Worm (Caenorhabditis elegans) whole organism, young adult: Measurements from ENCODE around the gene tceb-3.

Experiments used
- B0336.3 ChIP-seq: fragments of 200-800 bp; sonication (Bioruptor generic); IDR thresholded peaks from 2 replicates; pipeline ENCODE4 v1.3.6; 2022; ENCODE audit warnings: missing genetic modification characterization, missing compliant biosample characterization
- F33H1.4 ChIP-seq: fragments of 200-800 bp; sonication (Bioruptor generic); IDR thresholded peaks from 2 replicates; pipeline ENCODE4 v1.3.6; 2022; ENCODE audit warnings: missing genetic modification reagents, missing genetic modification characterization, missing compliant biosample characterization
- F37B4.10 ChIP-seq: fragments of 200-800 bp; sonication (Bioruptor generic); IDR thresholded peaks from 2 replicates; pipeline ENCODE4 v1.3.6; 2022; ENCODE audit warnings: missing genetic modification characterization, missing compliant biosample characterization
- F52B5.7 ChIP-seq: sonication (generic microtip); optimal IDR thresholded peaks from 2 replicates; lab custom pipeline; 2016; ENCODE audit warnings: mild to moderate bottlenecking, missing genetic modification characterization, missing compliant biosample characterization
- F55B11.4 ChIP-seq: sonication (generic microtip); optimal IDR thresholded peaks from 2 replicates; lab custom pipeline; 2016; ENCODE audit warnings: missing compliant biosample characterization, missing genetic modification characterization, borderline replicate concordance; ENCODE audit not compliant: insufficient read depth
- F57A8.1 ChIP-seq: fragments of 200-800 bp; sonication (Bioruptor generic); optimal IDR thresholded peaks from 2 replicates; lab custom pipeline; 2018; ENCODE audit warnings: mild to moderate bottlenecking, missing genetic modification characterization, moderate library complexity, missing compliant biosample characterization
- K11D2.4 ChIP-seq: fragments of 200-800 bp; sonication (Bioruptor generic); IDR thresholded peaks from 2 replicates; pipeline ENCODE4 v1.3.6; 2022; ENCODE audit warnings: missing genetic modification reagents, missing genetic modification characterization, missing compliant biosample characterization
- K12H6.12 ChIP-seq: fragments of 200-800 bp; sonication (Bioruptor generic); optimal IDR thresholded peaks from 2 replicates; lab custom pipeline; 2018; ENCODE audit warnings: mild to moderate bottlenecking, missing genetic modification characterization, missing compliant biosample characterization
- Y53F4B.3 ChIP-seq: fragments of 200-800 bp; sonication (Bioruptor generic); IDR thresholded peaks from 2 replicates; pipeline ENCODE4 v1.3.6; 2022; ENCODE audit warnings: missing genetic modification reagents, missing genetic modification characterization, missing compliant biosample characterization
- Y53G8AR.9 ChIP-seq: fragments of 200-800 bp; sonication (Bioruptor generic); conservative IDR thresholded peaks from 2 replicates; pipeline ENCODE4 v1.3.6; 2022; ENCODE audit warnings: missing genetic modification reagents, missing genetic modification characterization, missing compliant biosample characterization
- Y79H2A.3 ChIP-seq: fragments of 200-800 bp; sonication (Bioruptor generic); conservative IDR thresholded peaks from 2 replicates; pipeline ENCODE4 v1.3.6; 2022; ENCODE audit warnings: missing genetic modification reagents, missing genetic modification characterization, missing compliant biosample characterization
- Y95B8A.8 ChIP-seq: fragments of 200-800 bp; sonication (Bioruptor generic); IDR thresholded peaks from 2 replicates; pipeline ENCODE4 v1.3.6; 2022; ENCODE audit warnings: missing genetic modification reagents, missing genetic modification characterization, missing compliant biosample characterization
- ZK185.1 ChIP-seq: sonication (generic microtip); optimal IDR thresholded peaks from 2 replicates; lab custom pipeline; 2016; ENCODE audit warnings: mild to moderate bottlenecking, missing genetic modification characterization, missing compliant biosample characterization; ENCODE audit not compliant: poor library complexity, severe bottlenecking
- attf-3 ChIP-seq: fragments of 200-800 bp; sonication (Bioruptor generic); conservative IDR thresholded peaks from 2 replicates; pipeline ENCODE4 v1.3.6; 2022; ENCODE audit warnings: missing genetic modification reagents, missing genetic modification characterization, missing compliant biosample characterization
- attf-5 ChIP-seq: fragments of 200-800 bp; sonication (Bioruptor generic); optimal IDR thresholded peaks from 2 replicates; lab custom pipeline; 2018; ENCODE audit warnings: mild to moderate bottlenecking, missing genetic modification characterization, missing compliant biosample characterization
- attf-6 ChIP-seq: fragments of 200-800 bp; sonication (Bioruptor generic); IDR thresholded peaks from 2 replicates; pipeline ENCODE4 v1.3.6; 2022; ENCODE audit warnings: missing genetic modification reagents, missing genetic modification characterization, missing compliant biosample characterization
- ceh-58 ChIP-seq: fragments of 200-800 bp; sonication (Bioruptor generic); IDR thresholded peaks from 2 replicates; pipeline ENCODE4 v1.3.6; 2022; ENCODE audit warnings: missing genetic modification characterization, missing compliant biosample characterization
- chd-7 ChIP-seq: sonication (generic microtip); optimal IDR thresholded peaks from 2 replicates; lab custom pipeline; 2016; ENCODE audit warnings: mild to moderate bottlenecking, missing genetic modification characterization, moderate library complexity, missing compliant biosample characterization
- dpff-1 ChIP-seq: sonication (generic microtip); optimal IDR thresholded peaks from 2 replicates; lab custom pipeline; 2017; ENCODE audit warnings: mild to moderate bottlenecking, missing genetic modification characterization, missing compliant biosample characterization
- egl-18 ChIP-seq: fragments of 200-800 bp; sonication (Bioruptor generic); IDR thresholded peaks from 2 replicates; pipeline ENCODE4 v1.3.6; 2022; ENCODE audit warnings: missing genetic modification reagents, missing genetic modification characterization, missing compliant biosample characterization
- egl-44 ChIP-seq: fragments of 200-800 bp; sonication (Bioruptor generic); IDR thresholded peaks from 2 replicates; pipeline ENCODE4 v1.3.6; 2022; ENCODE audit warnings: missing genetic modification reagents, missing genetic modification characterization, missing compliant biosample characterization
- ekl-4 ChIP-seq: fragments of 200-800 bp; sonication (Bioruptor generic); IDR thresholded peaks from 2 replicates; pipeline ENCODE4 v1.3.6; 2022; ENCODE audit warnings: missing genetic modification reagents, missing genetic modification characterization, missing compliant biosample characterization
- hmg-1.2 ChIP-seq: fragments of 200-800 bp; sonication (Bioruptor generic); IDR thresholded peaks from 2 replicates; pipeline ENCODE4 v1.3.6; 2022; ENCODE audit warnings: missing genetic modification reagents, missing genetic modification characterization, missing compliant biosample characterization
- hrde-1 ChIP-seq: sonication (generic microtip); optimal IDR thresholded peaks from 2 replicates; lab custom pipeline; 2016; ENCODE audit warnings: missing genetic modification characterization, mild to moderate bottlenecking, missing compliant biosample characterization, moderate library complexity, missing genotype, missing genetic modification reagents, borderline replicate concordance
- lag-1 ChIP-seq: fragments of 200-800 bp; sonication (Bioruptor generic); IDR thresholded peaks from 2 replicates; pipeline ENCODE4 v1.3.6; 2022; ENCODE audit warnings: missing genetic modification reagents, missing genetic modification characterization, missing compliant biosample characterization
- lin-26 ChIP-seq: fragments of 200-800 bp; sonication (Bioruptor generic); IDR thresholded peaks from 2 replicates; pipeline ENCODE4 v1.3.6; 2022; ENCODE audit warnings: missing genetic modification reagents, missing genetic modification characterization, missing compliant biosample characterization
- lin-35 ChIP-seq, 3 experiments: fragments of 150-350 bp in 2 of 3; sonication (generic microtip) in 1 of 3; optimal IDR thresholded peaks; 2 replicates each; lab custom pipeline; 2014 to 2018; ENCODE audit warnings: missing biosample characterization in 3 of 3, missing genetic modification characterization in 3 of 3, missing genetic modification reagents in 3 of 3
- lin-40 ChIP-seq: sonication (generic microtip); optimal IDR thresholded peaks from 2 replicates; lab custom pipeline; 2016; ENCODE audit warnings: missing genetic modification characterization, mild to moderate bottlenecking, missing compliant biosample characterization, missing genotype, missing genetic modification reagents
- lin-54 ChIP-seq: fragments of 200-800 bp; sonication (Bioruptor generic); optimal IDR thresholded peaks from 2 replicates; lab custom pipeline; 2018; ENCODE audit warnings: mild to moderate bottlenecking, missing genetic modification characterization, missing compliant biosample characterization
- lsl-1 ChIP-seq: fragments of 200-800 bp; sonication (Bioruptor generic); optimal IDR thresholded peaks from 2 replicates; lab custom pipeline; 2018; ENCODE audit warnings: mild to moderate bottlenecking, missing genetic modification characterization, moderate library complexity, missing compliant biosample characterization
- madf-10 ChIP-seq: sonication (generic microtip); optimal IDR thresholded peaks from 2 replicates; lab custom pipeline; 2016; ENCODE audit warnings: mild to moderate bottlenecking, missing genetic modification characterization, missing compliant biosample characterization
- madf-6 ChIP-seq: fragments of 200-800 bp; sonication (Bioruptor generic); IDR thresholded peaks from 2 replicates; pipeline ENCODE4 v1.3.6; 2022; ENCODE audit warnings: missing genetic modification reagents, missing genetic modification characterization, missing compliant biosample characterization
- madf-8 ChIP-seq: fragments of 200-800 bp; sonication (Bioruptor generic); conservative IDR thresholded peaks from 2 replicates; pipeline ENCODE4 v1.3.6; 2022; ENCODE audit warnings: missing genetic modification reagents, missing genetic modification characterization, missing compliant biosample characterization
- nfyb-1 ChIP-seq: fragments of 200-800 bp; sonication (Bioruptor generic); IDR thresholded peaks from 2 replicates; pipeline ENCODE4 v1.3.6; 2022; ENCODE audit warnings: missing genetic modification reagents, missing genetic modification characterization, missing compliant biosample characterization
- nhr-120 ChIP-seq: fragments of 200-800 bp; sonication (Bioruptor generic); IDR thresholded peaks from 2 replicates; pipeline ENCODE4 v1.3.6; 2022; ENCODE audit warnings: missing genetic modification characterization, missing compliant biosample characterization
- nhr-27 ChIP-seq: fragments of 200-800 bp; sonication (Bioruptor generic); optimal IDR thresholded peaks from 2 replicates; lab custom pipeline; 2018; ENCODE audit warnings: mild to moderate bottlenecking, missing genetic modification characterization, moderate library complexity, missing compliant biosample characterization
- pbrm-1 ChIP-seq: fragments of 200-800 bp; sonication (Bioruptor generic); IDR thresholded peaks from 2 replicates; pipeline ENCODE4 v1.3.6; 2022; ENCODE audit warnings: missing genetic modification reagents, missing genetic modification characterization, missing compliant biosample characterization
- rcor-1 ChIP-seq: fragments of 200-800 bp; sonication (Bioruptor generic); IDR thresholded peaks from 2 replicates; pipeline ENCODE4 v1.3.6; 2022; ENCODE audit warnings: missing genetic modification reagents, missing genetic modification characterization, missing compliant biosample characterization
- repo-1 ChIP-seq: sonication (generic microtip); optimal IDR thresholded peaks from 2 replicates; lab custom pipeline; 2017; ENCODE audit warnings: mild to moderate bottlenecking, missing genetic modification characterization, missing compliant biosample characterization
- rpc-1 ChIP-seq, 2 experiments: fragments of 150-350 bp in 1 of 2; sonication (generic microtip) in 1 of 2; optimal IDR thresholded peaks; 2 replicates each; lab custom pipeline; 2014 to 2018; ENCODE audit warnings: missing biosample characterization in 1 of 2, missing genetic modification characterization in 1 of 2, missing genetic modification reagents in 1 of 2, missing genotype in 1 of 2
- snpc-1.1 ChIP-seq: sonication (generic microtip); optimal IDR thresholded peaks from 2 replicates; lab custom pipeline; 2017; ENCODE audit warnings: missing genetic modification characterization, mild to moderate bottlenecking, missing compliant biosample characterization, antibody characterized with exemption, moderate library complexity, missing genotype, missing genetic modification reagents; ENCODE audit not compliant: insufficient read depth
- tlf-1 ChIP-seq: fragments of 200-800 bp; sonication (Bioruptor generic); optimal IDR thresholded peaks from 2 replicates; lab custom pipeline; 2018; ENCODE audit warnings: mild to moderate bottlenecking, missing genetic modification characterization, missing compliant biosample characterization
- xnd-1 ChIP-seq: sonication (generic microtip); optimal IDR thresholded peaks from 2 replicates; lab custom pipeline; 2016; ENCODE audit warnings: missing genotype, missing genetic modification reagents, missing genetic modification characterization, missing compliant biosample characterization
- zfh-2 ChIP-seq: fragments of 200-800 bp; sonication (Bioruptor generic); conservative IDR thresholded peaks from 2 replicates; pipeline ENCODE4 v1.3.6; 2022; ENCODE audit warnings: missing genetic modification reagents, missing genetic modification characterization, missing compliant biosample characterization
- ztf-28 ChIP-seq: fragments of 200-800 bp; sonication (Bioruptor generic); IDR thresholded peaks from 2 replicates; pipeline ENCODE4 v1.3.6; 2022; ENCODE audit warnings: missing genetic modification reagents, missing genetic modification characterization, missing compliant biosample characterization
- ztf-6 ChIP-seq: fragments of 200-800 bp; sonication (Bioruptor generic); IDR thresholded peaks from 2 replicates; pipeline ENCODE4 v1.3.6; 2022; ENCODE audit warnings: missing genetic modification reagents, missing genetic modification characterization, missing compliant biosample characterization

Gene tceb-3

DNA sequence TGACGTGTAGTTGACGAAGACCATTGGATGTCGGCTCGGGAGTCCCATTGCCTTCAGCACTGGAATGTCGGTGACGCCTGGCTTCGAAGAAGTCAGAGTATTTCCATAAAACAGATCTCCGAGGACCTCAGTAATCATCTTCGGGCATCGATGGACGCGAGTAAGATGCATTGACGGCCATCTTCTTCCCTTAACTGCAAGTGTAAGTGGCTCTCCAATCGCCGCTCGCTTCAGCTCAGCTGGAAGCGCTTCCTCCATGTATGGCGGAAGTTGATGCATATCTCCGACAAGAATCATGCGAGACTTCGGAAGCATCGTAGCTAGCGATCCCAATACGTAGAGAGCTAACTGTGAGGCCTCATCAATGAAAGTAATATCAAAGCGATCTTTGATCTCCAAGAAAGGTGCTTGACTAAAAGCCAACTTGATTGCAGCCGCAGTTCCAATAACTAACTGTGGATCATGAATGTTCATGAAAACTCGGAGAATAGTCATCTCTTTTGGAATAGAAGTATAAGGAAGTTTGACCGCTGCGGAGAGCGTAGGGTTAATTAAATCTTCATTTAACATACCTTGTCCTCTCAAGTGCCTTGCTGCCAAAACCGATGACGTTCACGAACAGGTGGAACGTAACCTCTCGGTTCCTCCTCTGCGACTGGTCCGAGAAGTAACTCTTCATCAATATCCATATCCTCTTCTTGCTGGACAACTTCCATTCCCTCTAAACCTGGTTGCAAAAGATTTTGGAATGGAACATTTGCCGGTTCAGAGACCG, 13.1 kb downstream of the tceb-3 start:
- TF ChIP-seq Y79H2A.3 (GFP tag; lab: Robert Waterston, UW) (peak; percentile 19), madf-6 (GFP tag; lab: Robert Waterston, UW) (peak; percentile 70), xnd-1 (tag; lab: Kevin White, UChicago) (peak; percentile 50), lin-54 (GFP tag; lab: Kevin White, UChicago) (peak; percentile 22), dpff-1 (tag; lab: Kevin White, UChicago) (peak; percentile 56), madf-8 (GFP tag; lab: Robert Waterston, UW) (0 out of 2 replicates have a peak, but pooled peaks have one; percentile 3), ztf-28 (GFP tag; lab: Robert Waterston, UW) (no peak), tlf-1 (GFP tag; lab: Kevin White, UChicago) (no peak), F55B11.4 (no peak), attf-6 (peak; percentile 71), egl-44 (no peak), rcor-1 (GFP tag; lab: Robert Waterston, UW) (peak; percentile 30; the same call in 1 of the 2 replicates), nfyb-1 (GFP tag; lab: Robert Waterston, UW) (no peak), hmg-1.2 (GFP tag; lab: Robert Waterston, UW) (0 out of 2 replicates have a peak, but pooled peaks have one; percentile 3), ZK185.1 (tag; lab: Kevin White, UChicago) (peak; percentile 1), F37B4.10 (GFP tag; lab: Robert Waterston, UW) (0 out of 2 replicates have a peak, but pooled peaks have one; percentile 12), pbrm-1 (GFP tag; lab: Robert Waterston, UW) (peak; percentile 74; the same call in 1 of the 2 replicates), hrde-1 (tag; lab: Kevin White, UChicago) (no peak), K12H6.12 (tag; lab: Kevin White, UChicago) (no peak), F57A8.1 (GFP tag; lab: Kevin White, UChicago) (no peak), lin-35 (GFP tag; optimal IDR thresholded peaks at IDR 0.05; lab: Kevin White, UChicago) (no peak), egl-18 (GFP tag; lab: Robert Waterston, UW) (peak; percentile 27; the same call in 1 of the 2 replicates), nhr-27 (tag; lab: Kevin White, UChicago) (no peak), repo-1 (tag; lab: Kevin White, UChicago) (no peak), lin-40 (no peak), attf-5 (GFP tag; lab: Kevin White, UChicago) (no peak), Y95B8A.8 (GFP tag; lab: Robert Waterston, UW) (0 out of 2 replicates have a peak, but pooled peaks have one; percentile 3), Y53F4B.3 (GFP tag; lab: Robert Waterston, UW) (0 out of 2 replicates have a peak, but pooled peaks have one; percentile 9), lin-26 (GFP tag; lab: Robert Waterston, UW) (peak; percentile 65; the same call in 1 of the 2 replicates), snpc-1.1 (no peak), F33H1.4 (GFP tag; lab: Robert Waterston, UW) (peak; percentile 33), lag-1 (GFP tag; lab: Robert Waterston, UW) (no peak), ekl-4 (GFP tag; lab: Robert Waterston, UW) (peak; percentile 49; the same call in 1 of the 2 replicates), ztf-6 (no peak), madf-10 (tag; lab: Kevin White, UChicago) (no peak), ceh-58 (GFP tag; lab: Robert Waterston, UW) (peak; percentile 2; the same call in 1 of the 2 replicates), attf-3 (GFP tag; lab: Robert Waterston, UW) (no peak), F52B5.7 (tag; lab: Kevin White, UChicago) (peak; percentile 3), Y53G8AR.9 (GFP tag; lab: Robert Waterston, UW) (peak; percentile 68), K11D2.4 (no peak), lsl-1 (GFP tag; lab: Kevin White, UChicago) (peak; percentile 26), zfh-2 (no peak), chd-7 (tag; lab: Kevin White, UChicago) (no peak), rpc-1 (optimal IDR thresholded peaks at IDR 0.05; lab: Kevin White, UChicago) (no peak), rpc-1 (tag; optimal IDR thresholded peaks at IDR 0.05; lab: Kevin White, UChicago) (no peak), B0336.3 (GFP tag; lab: Robert Waterston, UW) (peak; percentile 54), nhr-120 (GFP tag; lab: Robert Waterston, UW) (no peak)
